Worm (Caenorhabditis elegans) whole organism, young adult: ENCODE measurements around the gene srh-206.

Experiments
- B0261.1 ChIP-seq: sonication (generic microtip); optimal IDR thresholded peaks from 2 replicates; lab custom pipeline; 2016; ENCODE audit warnings: mild to moderate bottlenecking, missing genetic modification characterization, moderate library complexity, missing compliant biosample characterization
- B0336.3 ChIP-seq: fragments of 200-800 bp; sonication (Bioruptor generic); IDR thresholded peaks from 2 replicates; pipeline ENCODE4 v1.3.6; 2022; ENCODE audit warnings: missing genetic modification characterization, missing compliant biosample characterization
- C06A6.2 ChIP-seq: fragments of 200-800 bp; sonication (Bioruptor generic); conservative IDR thresholded peaks from 2 replicates; pipeline ENCODE4 v1.3.6; 2022; ENCODE audit warnings: missing genetic modification characterization, missing compliant biosample characterization
- C17E4.6 ChIP-seq: fragments of 200-800 bp; sonication (Bioruptor generic); IDR thresholded peaks from 2 replicates; pipeline ENCODE4 v1.3.6; 2022; ENCODE audit warnings: missing genetic modification reagents, missing genetic modification characterization, missing compliant biosample characterization
- D2030.7 ChIP-seq: fragments of 200-800 bp; sonication (Bioruptor generic); IDR thresholded peaks from 2 replicates; pipeline ENCODE4 v1.3.6; 2022; ENCODE audit warnings: missing genetic modification reagents, missing genetic modification characterization, missing compliant biosample characterization
- F10E7.11 ChIP-seq: sonication (generic microtip); optimal IDR thresholded peaks from 2 replicates; lab custom pipeline; 2017; ENCODE audit warnings: mild to moderate bottlenecking, missing genetic modification characterization, moderate library complexity, missing compliant biosample characterization
- F57A8.1 ChIP-seq: fragments of 200-800 bp; sonication (Bioruptor generic); optimal IDR thresholded peaks from 2 replicates; lab custom pipeline; 2018; ENCODE audit warnings: mild to moderate bottlenecking, missing genetic modification characterization, moderate library complexity, missing compliant biosample characterization
- F57C9.4 ChIP-seq: sonication (generic microtip); optimal IDR thresholded peaks from 2 replicates; lab custom pipeline; 2017; ENCODE audit warnings: mild to moderate bottlenecking, missing genetic modification characterization, missing compliant biosample characterization
- ama-1 ChIP-seq, 3 experiments: fragments of 150-350 bp in 1 of 3; sonication (generic microtip) in 2 of 3; optimal IDR thresholded peaks; 2 replicates each; lab custom pipeline; 2014 to 2018; ENCODE audit warnings: missing biosample characterization in 2 of 3, missing genetic modification characterization in 2 of 3, missing genetic modification reagents in 2 of 3
- attf-3 ChIP-seq: fragments of 200-800 bp; sonication (Bioruptor generic); conservative IDR thresholded peaks from 2 replicates; pipeline ENCODE4 v1.3.6; 2022; ENCODE audit warnings: missing genetic modification reagents, missing genetic modification characterization, missing compliant biosample characterization
- attf-5 ChIP-seq: fragments of 200-800 bp; sonication (Bioruptor generic); optimal IDR thresholded peaks from 2 replicates; lab custom pipeline; 2018; ENCODE audit warnings: mild to moderate bottlenecking, missing genetic modification characterization, missing compliant biosample characterization
- cebp-1 ChIP-seq, 2 experiments: fragments of 200-800 bp in 1 of 2; sonication (Bioruptor generic) in 1 of 2; sonication (generic microtip) in 1 of 2; IDR thresholded peaks in 1 of 2; optimal IDR thresholded peaks in 1 of 2; 2 replicates each; pipeline versions ENCODE4 v1.3.6 to Lab custom; 2017 to 2022; ENCODE audit warnings: missing compliant biosample characterization in 2 of 2, missing genetic modification characterization in 2 of 2, mild to moderate bottlenecking in 1 of 2, missing genetic modification reagents in 1 of 2, moderate library complexity in 1 of 2
- ceh-100 ChIP-seq: fragments of 200-800 bp; sonication (Bioruptor generic); IDR thresholded peaks from 2 replicates; pipeline ENCODE4 v1.3.6; 2022; ENCODE audit warnings: missing genetic modification reagents, missing genetic modification characterization, missing compliant biosample characterization
- ceh-40 ChIP-seq: fragments of 200-800 bp; sonication (Bioruptor generic); IDR thresholded peaks from 2 replicates; pipeline ENCODE4 v1.3.6; 2022; ENCODE audit warnings: missing genetic modification characterization, missing compliant biosample characterization
- egrh-3 ChIP-seq: fragments of 200-800 bp; sonication (Bioruptor generic); IDR thresholded peaks from 2 replicates; pipeline ENCODE4 v1.3.6; 2022; ENCODE audit warnings: missing genetic modification reagents, missing genetic modification characterization, missing compliant biosample characterization
- him-1 ChIP-seq: sonication (generic microtip); optimal IDR thresholded peaks from 2 replicates; lab custom pipeline; 2016; ENCODE audit warnings: missing genotype, missing genetic modification reagents, missing genetic modification characterization, missing compliant biosample characterization
- hlh-26 ChIP-seq: fragments of 200-800 bp; sonication (Bioruptor generic); conservative IDR thresholded peaks from 2 replicates; pipeline ENCODE4 v1.3.6; 2022; ENCODE audit warnings: missing genetic modification reagents, missing genetic modification characterization, missing compliant biosample characterization
- hrde-1 ChIP-seq: sonication (generic microtip); optimal IDR thresholded peaks from 2 replicates; lab custom pipeline; 2016; ENCODE audit warnings: missing genetic modification characterization, mild to moderate bottlenecking, missing compliant biosample characterization, moderate library complexity, missing genotype, missing genetic modification reagents, borderline replicate concordance
- lag-1 ChIP-seq: fragments of 200-800 bp; sonication (Bioruptor generic); IDR thresholded peaks from 2 replicates; pipeline ENCODE4 v1.3.6; 2022; ENCODE audit warnings: missing genetic modification reagents, missing genetic modification characterization, missing compliant biosample characterization
- let-526 ChIP-seq: fragments of 200-800 bp; sonication (Bioruptor generic); IDR thresholded peaks from 2 replicates; pipeline ENCODE4 v1.3.6; 2022; ENCODE audit warnings: missing genetic modification reagents, missing genetic modification characterization, missing compliant biosample characterization
- lsy-27 ChIP-seq: sonication (generic microtip); optimal IDR thresholded peaks from 2 replicates; lab custom pipeline; 2017; ENCODE audit warnings: missing genetic modification characterization, mild to moderate bottlenecking, missing compliant biosample characterization, antibody characterized with exemption, missing genotype, borderline replicate concordance; ENCODE audit not compliant: insufficient read depth
- madf-6 ChIP-seq: fragments of 200-800 bp; sonication (Bioruptor generic); IDR thresholded peaks from 2 replicates; pipeline ENCODE4 v1.3.6; 2022; ENCODE audit warnings: missing genetic modification reagents, missing genetic modification characterization, missing compliant biosample characterization
- mel-28 ChIP-seq: sonication (generic microtip); optimal IDR thresholded peaks from 2 replicates; lab custom pipeline; 2016; ENCODE audit warnings: borderline replicate concordance, mild to moderate bottlenecking, missing genetic modification characterization, missing compliant biosample characterization
- mes-4 ChIP-seq: sonication (generic microtip); optimal IDR thresholded peaks from 2 replicates; lab custom pipeline; 2016; ENCODE audit warnings: missing genotype, missing genetic modification characterization, missing compliant biosample characterization
- mxl-1 ChIP-seq: sonication (generic microtip); optimal IDR thresholded peaks from 2 replicates; lab custom pipeline; 2016; ENCODE audit warnings: missing genetic modification characterization, missing compliant biosample characterization
- nfya-1 ChIP-seq: sonication (generic microtip); optimal IDR thresholded peaks from 2 replicates; lab custom pipeline; 2017; ENCODE audit warnings: antibody characterized with exemption, missing compliant biosample characterization, missing genetic modification characterization, borderline replicate concordance; ENCODE audit not compliant: insufficient read depth
- nhr-27 ChIP-seq: fragments of 200-800 bp; sonication (Bioruptor generic); optimal IDR thresholded peaks from 2 replicates; lab custom pipeline; 2018; ENCODE audit warnings: mild to moderate bottlenecking, missing genetic modification characterization, moderate library complexity, missing compliant biosample characterization
- nhr-80 ChIP-seq: sonication (generic microtip); optimal IDR thresholded peaks from 2 replicates; lab custom pipeline; 2016; ENCODE audit warnings: missing genetic modification characterization, missing compliant biosample characterization
- pbrm-1 ChIP-seq: fragments of 200-800 bp; sonication (Bioruptor generic); IDR thresholded peaks from 2 replicates; pipeline ENCODE4 v1.3.6; 2022; ENCODE audit warnings: missing genetic modification reagents, missing genetic modification characterization, missing compliant biosample characterization
- pha-4 ChIP-seq: fragments of 150-350 bp; sonication (generic microtip); optimal IDR thresholded peaks from 2 replicates; lab custom pipeline; 2014; ENCODE audit warnings: missing biosample characterization, missing genetic modification reagents, missing genetic modification characterization
- rpc-1 ChIP-seq, 2 experiments: fragments of 150-350 bp in 1 of 2; sonication (generic microtip) in 1 of 2; optimal IDR thresholded peaks; 2 replicates each; lab custom pipeline; 2014 to 2018; ENCODE audit warnings: missing biosample characterization in 1 of 2, missing genetic modification characterization in 1 of 2, missing genetic modification reagents in 1 of 2, missing genotype in 1 of 2
- sea-2 ChIP-seq: fragments of 200-800 bp; sonication (Bioruptor generic); IDR thresholded peaks from 2 replicates; pipeline ENCODE4 v1.3.6; 2022; ENCODE audit warnings: missing genetic modification characterization, missing compliant biosample characterization
- snpc-1.3 ChIP-seq: sonication (generic microtip); optimal IDR thresholded peaks from 2 replicates; lab custom pipeline; 2017; ENCODE audit warnings: missing genetic modification characterization, mild to moderate bottlenecking, missing compliant biosample characterization, antibody characterized with exemption, moderate library complexity, missing genotype, missing genetic modification reagents; ENCODE audit not compliant: insufficient read depth
- snpc-4 ChIP-seq, 5 experiments: fragments of 150-350 bp in 1 of 5; sonication (generic microtip) in 4 of 5; optimal IDR thresholded peaks; 2 replicates each; lab custom pipeline; 2014 to 2018; ENCODE audit warnings: missing genetic modification characterization in 5 of 5, missing biosample characterization in 3 of 5, antibody characterized with exemption in 2 of 5, mild to moderate bottlenecking in 2 of 5, missing compliant biosample characterization in 2 of 5, missing genotype in 2 of 5, moderate library complexity in 2 of 5, missing genetic modification reagents in 1 of 5
- tbx-9 ChIP-seq: sonication (generic microtip); optimal IDR thresholded peaks from 2 replicates; lab custom pipeline; 2016; ENCODE audit warnings: borderline replicate concordance, missing genetic modification characterization, inconsistent platforms, missing compliant biosample characterization
- xnd-1 ChIP-seq: sonication (generic microtip); optimal IDR thresholded peaks from 2 replicates; lab custom pipeline; 2016; ENCODE audit warnings: missing genotype, missing genetic modification reagents, missing genetic modification characterization, missing compliant biosample characterization
- zfh-2 ChIP-seq: fragments of 200-800 bp; sonication (Bioruptor generic); conservative IDR thresholded peaks from 2 replicates; pipeline ENCODE4 v1.3.6; 2022; ENCODE audit warnings: missing genetic modification reagents, missing genetic modification characterization, missing compliant biosample characterization
- ztf-18 ChIP-seq: sonication (generic microtip); optimal IDR thresholded peaks from 2 replicates; lab custom pipeline; 2016; ENCODE audit warnings: missing genotype, mild to moderate bottlenecking, missing genetic modification characterization, missing compliant biosample characterization
- ztf-22 ChIP-seq: fragments of 200-800 bp; sonication (Bioruptor generic); optimal IDR thresholded peaks from 2 replicates; lab custom pipeline; 2018; ENCODE audit warnings: mild to moderate bottlenecking, missing genetic modification characterization, moderate library complexity, missing compliant biosample characterization

srh-206 gene

ce11 chrV:17000204-17000603, 45.5 kb upstream of the srh-206 start, which contains the start of gene str-217:
Gene str-217 (minus strand): TSS chrV:17000304.
- TF ChIP-seq B0336.3 (GFP tag; lab: Robert Waterston, UW) (no peak), egrh-3 (GFP tag; lab: Robert Waterston, UW) (no peak), hrde-1 (tag; lab: Kevin White, UChicago) (no peak), hlh-26 (no peak), B0261.1 (no peak), ztf-22 (GFP tag; lab: Kevin White, UChicago) (no peak), cebp-1 (GFP tag; IDR thresholded peaks at IDR 0.05; lab: Robert Waterston, UW) (no peak), cebp-1 (tag; optimal IDR thresholded peaks at IDR 0.05; lab: Kevin White, UChicago) (no peak), nfya-1 (tag; lab: Kevin White, UChicago) (no peak)

ce11 chrV:16992383-16992782, 37.7 kb upstream of the srh-206 start:
- peak; percentile 67 for TF ChIP-seq zfh-2 (GFP tag; lab: Robert Waterston, UW)
- TF ChIP-seq sea-2 (GFP tag; lab: Robert Waterston, UW): no peak

ce11 chrV:16991734-16992133, 37.1 kb upstream of the srh-206 start, which contains the start of gene srz-95:
Gene srz-95 (plus strand): TSS chrV:16992034.
- TF ChIP-seq xnd-1 (no peak), mxl-1 (tag; lab: Kevin White, UChicago) (no peak), F10E7.11 (tag; lab: Kevin White, UChicago) (no peak), tbx-9 (tag; lab: Kevin White, UChicago) (no peak), snpc-4 (GFP tag; optimal IDR thresholded peaks at IDR 0.05; lab: Kevin White, UChicago) (no peak), snpc-4 (tag; optimal IDR thresholded peaks at IDR 0.05; lab: Kevin White, UChicago) (no peak), D2030.7 (GFP tag; lab: Robert Waterston, UW) (no peak), nhr-80 (tag; lab: Kevin White, UChicago) (no peak), mes-4 (tag; lab: Kevin White, UChicago) (no peak), madf-6 (no peak)

ce11 chrV:16988614-16989013, 33.9 kb upstream of the srh-206 start, which contains the start of gene Y102A5C.27:
Gene Y102A5C.27 (minus strand): TSS chrV:16988714.
- TF ChIP-seq attf-5 (GFP tag; lab: Kevin White, UChicago): no peak
- TF ChIP-seq lsy-27 (tag; lab: Kevin White, UChicago): no peak
- TF ChIP-seq snpc-1.3: no peak
- TF ChIP-seq let-526 (GFP tag; lab: Robert Waterston, UW): no peak

- TF ChIP-seq mes-4 (tag; lab: Kevin White, UChicago) (no peak), F57A8.1 (GFP tag; lab: Kevin White, UChicago) (no peak), F57C9.4 (no peak), ztf-18 (tag; lab: Kevin White, UChicago) (no peak), nhr-80 (tag; lab: Kevin White, UChicago) (no peak), him-1 (no peak), C06A6.2 (GFP tag; lab: Robert Waterston, UW) (no peak)
These were observed 33.1 kb upstream of the srh-206 start for ce11 chrV:16987783-16988182.

ce11 chrV:16987035-16987434, 32.4 kb upstream of the srh-206 start, which contains the start of gene Y102A5C.40:
Gene Y102A5C.40 (minus strand): TSS chrV:16987135.
- TF ChIP-seq rpc-1 (optimal IDR thresholded peaks at IDR 0.05; lab: Kevin White, UChicago) (no peak), rpc-1 (tag; optimal IDR thresholded peaks at IDR 0.05; lab: Kevin White, UChicago) (no peak), mel-28 (tag; lab: Kevin White, UChicago) (no peak), C17E4.6 (no peak), pbrm-1 (GFP tag; lab: Robert Waterston, UW) (no peak), lag-1 (no peak), attf-3 (no peak), nhr-27 (tag; lab: Kevin White, UChicago) (no peak), ama-1 (optimal IDR thresholded peaks at IDR 0.05; lab: Kevin White, UChicago) (no peak), ama-1 (GFP tag; optimal IDR thresholded peaks at IDR 0.05; lab: Kevin White, UChicago) (no peak), pha-4 (no peak), ceh-40 (GFP tag; lab: Robert Waterston, UW) (no peak), ceh-100 (GFP tag; lab: Robert Waterston, UW) (no peak)
